Fruit fly (Drosophila melanogaster): ENCODE results near the gene Prp4k.

Prp4k gene

dm6 chr3L:211200-211599 is at the start of gene Prp4k:
Gene Prp4k (minus strand): TSS chr3L:211457.
- TF ChIP-seq EcR (GFP tag; optimal IDR thresholded peaks at IDR 0.05) (peak; percentile 48), CG34367 (tag; optimal IDR thresholded peaks at IDR 0.05) (no peak), CG4496 (GFP tag; IDR thresholded peaks at IDR 0.05) (0 out of 3 replicates have a peak, but pooled peaks have one; percentile 36), fd96Ca (GFP tag; IDR thresholded peaks at IDR 0.05) (no peak)

- TF ChIP-seq Snoo (tag; optimal IDR thresholded peaks at IDR 0.05), result peak; percentile 39
- peak; percentile 62; the same call in 2 of the 3 replicates for TF ChIP-seq fd96Ca (GFP tag; IDR thresholded peaks at IDR 0.05)
- TF ChIP-seq CG15710 (tag; optimal IDR thresholded peaks at IDR 0.05), result peak; percentile 22
- TF ChIP-seq EcR (GFP tag; optimal IDR thresholded peaks at IDR 0.05), result peak; percentile 55
- no peak for TF ChIP-seq CG4496 (GFP tag; IDR thresholded peaks at IDR 0.05)
- no peak for TF ChIP-seq D1 (tag; optimal IDR thresholded peaks at IDR 0.05)
- TF ChIP-seq rn (GFP tag; IDR thresholded peaks at IDR 0.05), result peak; percentile 40; the same call in 1 of the 2 replicates
- no peak for TF ChIP-seq CG13204 (GFP tag; optimal IDR thresholded peaks at IDR 0.05)
- TF ChIP-seq CG17806 (tag; optimal IDR thresholded peaks at IDR 0.05), result peak; percentile 22
- peak; percentile 46 for TF ChIP-seq Ets98B (GFP tag; IDR thresholded peaks at IDR 0.05)
Observed at dm6 chr3L:257618-258475, 46.6 kb upstream of the Prp4k start, which contains the start of the genes DIP2 and wac. Gene DIP2 (minus strand): TSS chr3L:257954. Gene wac (plus strand): TSS chr3L:258176.

DNA sequence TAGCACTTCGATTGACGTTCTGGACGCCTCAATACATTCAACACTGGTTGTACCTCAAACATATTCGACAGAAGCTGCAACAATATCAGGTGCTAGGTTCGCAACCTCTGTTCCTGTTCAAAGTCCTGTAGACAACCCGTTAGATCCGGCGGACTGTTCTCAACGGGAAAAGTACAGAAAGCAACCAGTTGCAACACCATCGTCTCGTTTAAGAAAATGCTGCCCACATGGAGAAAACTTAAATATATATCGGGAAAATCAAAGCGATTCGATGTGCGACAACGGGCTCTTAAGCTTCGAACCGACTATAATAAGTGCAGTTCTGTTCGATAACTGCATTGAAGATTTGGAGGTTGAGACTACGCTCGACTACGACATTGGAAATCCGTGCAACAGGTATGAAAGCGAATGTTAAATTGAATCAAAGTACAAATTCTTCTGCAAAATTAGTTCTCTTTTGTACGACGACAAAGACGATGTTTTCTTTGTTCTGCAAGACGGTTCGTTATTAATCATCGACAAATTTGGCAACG is 37.0 kb upstream of the Prp4k start:
- TF ChIP-seq CG4496 (GFP tag; IDR thresholded peaks at IDR 0.05) (no peak), CG8301 (tag; optimal IDR thresholded peaks at IDR 0.05) (no peak), CG10348 (GFP tag; IDR thresholded peaks at IDR 0.05) (no peak), Ets98B (GFP tag; IDR thresholded peaks at IDR 0.05) (no peak)

dm6 chr3L:247482-248225 is 36.4 kb upstream of the Prp4k start, which contains the start of gene mthl14:
Gene mthl14 (plus strand): TSS chr3L:247491.
- TF ChIP-seq CG34367 (tag; optimal IDR thresholded peaks at IDR 0.05) (no peak), CG8301 (tag; optimal IDR thresholded peaks at IDR 0.05) (no peak), CG14655 (GFP tag; optimal IDR thresholded peaks at IDR 0.05) (no peak), CG13204 (GFP tag; optimal IDR thresholded peaks at IDR 0.05) (no peak), Pif1B (GFP tag; optimal IDR thresholded peaks at IDR 0.05) (no peak), D1 (tag; optimal IDR thresholded peaks at IDR 0.05) (no peak), fd96Ca (GFP tag; IDR thresholded peaks at IDR 0.05) (no peak), EcR (GFP tag; optimal IDR thresholded peaks at IDR 0.05) (no peak), rn (GFP tag; IDR thresholded peaks at IDR 0.05) (no peak), CG4496 (GFP tag; IDR thresholded peaks at IDR 0.05) (no peak), CG15710 (tag; optimal IDR thresholded peaks at IDR 0.05) (no peak), CG8159 (tag; optimal IDR thresholded peaks at IDR 0.05) (no peak), CG9948 (tag; optimal IDR thresholded peaks at IDR 0.05) (no peak)

dm6 chr3L:246644-247199 is 35.5 kb upstream of the Prp4k start:
- no peak; the same call in 1 of the 2 replicates for TF ChIP-seq Ets98B (GFP tag; IDR thresholded peaks at IDR 0.05)
- peak; percentile 44 for TF ChIP-seq Snoo (tag; optimal IDR thresholded peaks at IDR 0.05)
- no peak for TF ChIP-seq EcR (GFP tag; optimal IDR thresholded peaks at IDR 0.05)
- peak; percentile 5 for TF ChIP-seq CG17806 (tag; optimal IDR thresholded peaks at IDR 0.05)
- no peak for TF ChIP-seq CG14655 (GFP tag; optimal IDR thresholded peaks at IDR 0.05)
- TF ChIP-seq CG8159 (tag; optimal IDR thresholded peaks at IDR 0.05), result no peak
- peak; percentile 47 for TF ChIP-seq CG34367 (tag; optimal IDR thresholded peaks at IDR 0.05)
- TF ChIP-seq CG10348 (GFP tag; IDR thresholded peaks at IDR 0.05), result no peak
- TF ChIP-seq CG32121 (GFP tag; IDR thresholded peaks at IDR 0.05), result peak; percentile 35; the same call in 1 of the 2 replicates

DNA sequence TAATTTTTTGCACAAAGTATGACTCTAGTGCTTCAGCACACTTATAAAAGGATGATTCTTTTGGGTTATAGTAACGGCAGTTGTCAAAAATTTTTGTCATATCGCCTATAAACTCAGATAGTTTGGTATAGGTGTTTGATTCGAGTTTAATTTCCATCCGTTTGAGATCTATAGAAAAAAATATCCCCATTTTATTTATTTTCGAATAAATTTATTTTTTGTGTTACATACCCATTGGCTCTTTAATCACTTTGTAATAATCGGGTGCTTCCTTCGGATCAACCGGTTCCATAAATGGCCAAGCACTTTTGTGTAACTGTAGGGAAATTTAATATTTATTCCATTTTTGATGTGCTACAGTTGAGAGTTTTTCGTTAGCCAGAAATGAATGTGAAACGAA is 23.1 kb upstream of the Prp4k start:
- TF ChIP-seq Snoo (tag; optimal IDR thresholded peaks at IDR 0.05) (no peak), EcR (GFP tag; optimal IDR thresholded peaks at IDR 0.05) (no peak), CG34367 (tag; optimal IDR thresholded peaks at IDR 0.05) (no peak), CG32121 (GFP tag; IDR thresholded peaks at IDR 0.05) (no peak), CG12605 (GFP tag; IDR thresholded peaks at IDR 0.05) (no peak), rn (GFP tag; IDR thresholded peaks at IDR 0.05) (no peak), CG8159 (tag; optimal IDR thresholded peaks at IDR 0.05) (no peak), CG10348 (GFP tag; IDR thresholded peaks at IDR 0.05) (no peak), CG8301 (tag; optimal IDR thresholded peaks at IDR 0.05) (no peak), CG9948 (tag; optimal IDR thresholded peaks at IDR 0.05) (no peak), CG15710 (tag; optimal IDR thresholded peaks at IDR 0.05) (no peak), CG13204 (GFP tag; optimal IDR thresholded peaks at IDR 0.05) (no peak), Pif1B (GFP tag; optimal IDR thresholded peaks at IDR 0.05) (no peak), CG4496 (GFP tag; IDR thresholded peaks at IDR 0.05) (no peak), gl (tag; optimal IDR thresholded peaks at IDR 0.05) (no peak), Pif1A (GFP tag; optimal IDR thresholded peaks at IDR 0.05) (no peak), CG14655 (GFP tag; optimal IDR thresholded peaks at IDR 0.05) (no peak), D1 (tag; optimal IDR thresholded peaks at IDR 0.05) (no peak)

All from whole organism, pupa.